Worm (Caenorhabditis elegans) whole organism, L4/young adult: ENCODE results near the gene pxd-1.

Source experiments
- dao-5 ChIP-seq: sonication (generic microtip); optimal IDR thresholded peaks from 2 replicates; lab custom pipeline; 2016; ENCODE audit warnings: missing genotype, missing genetic modification characterization, moderate library complexity, missing compliant biosample characterization
- him-1 ChIP-seq: sonication (generic microtip); optimal IDR thresholded peaks from 2 replicates; lab custom pipeline; 2016; ENCODE audit warnings: missing genotype, missing genetic modification reagents, missing genetic modification characterization, missing compliant biosample characterization

ce11 chrIII:4009181-4009580, 3.2 kb downstream of the pxd-1 start:
- TF ChIP-seq dao-5 (tag; lab: Kevin White, UChicago) (no peak), him-1 (no peak)
